Worm (Caenorhabditis elegans): Measurements from ENCODE around the gene ZK228.3.

DNA sequence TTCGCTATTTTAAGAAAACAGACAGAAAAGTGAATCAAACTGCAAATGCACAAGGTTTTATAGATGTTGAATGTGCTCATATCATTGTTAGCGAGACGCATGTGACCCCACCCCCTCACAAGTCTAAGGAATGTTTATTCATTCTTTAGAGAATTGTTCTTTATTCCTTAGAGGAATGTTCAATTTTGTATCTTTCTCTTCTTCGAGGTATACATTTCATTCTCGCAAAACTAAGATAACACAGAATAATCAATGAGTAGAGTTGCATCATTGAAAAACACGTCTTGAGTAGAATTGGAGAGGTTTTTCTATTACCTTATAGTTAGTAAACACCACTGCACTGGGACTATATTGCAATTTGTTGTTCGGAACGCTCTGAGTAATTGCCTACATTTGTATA is 26.1 kb downstream of the ZK228.3 start, which contains the start of gene ZK262.20:
- no peak for TF ChIP-seq W03F9.2 (tag; optimal IDR thresholded peaks at IDR 0.05)
- no peak for TF ChIP-seq him-1 (tag; optimal IDR thresholded peaks at IDR 0.05)
- no peak for TF ChIP-seq dao-5 (tag; optimal IDR thresholded peaks at IDR 0.05)

Data from whole organism, L4/young adult.